Fruit fly (Drosophila melanogaster): Measurements from ENCODE around the gene CG6664.

Gene CG6664

dm6 chr3L:17015663-17016575 is at the start of gene CG6664, which contains the start of gene CG7728:
CG6664 (minus strand) TSS chr3L:17016180.
CG7728 (plus strand) TSS chr3L:17016536.
- no peak for TF ChIP-seq CG17801 (GFP tag; optimal IDR thresholded peaks at IDR 0.05; ENCODE audit: partially characterized antibody)

- TF ChIP-seq CG17801 (GFP tag; optimal IDR thresholded peaks at IDR 0.05; ENCODE audit: partially characterized antibody): peak; percentile 5
These were observed 39.5 kb upstream of the CG6664 start, which contains the start of gene CG7724 for dm6 chr3L:17055467-17055877. CG7724 (plus strand) TSS chr3L:17055613.

dm6 chr3L:17053932-17054331 is 38.0 kb upstream of the CG6664 start:
- TF ChIP-seq CG17801 (GFP tag; optimal IDR thresholded peaks at IDR 0.05; ENCODE audit: partially characterized antibody): no peak

dm6 chr3L:17052388-17052905 is 36.5 kb upstream of the CG6664 start:
- TF ChIP-seq CG17801 (GFP tag; optimal IDR thresholded peaks at IDR 0.05; ENCODE audit: partially characterized antibody): no peak

- TF ChIP-seq CG17801 (GFP tag; optimal IDR thresholded peaks at IDR 0.05; ENCODE audit: partially characterized antibody): no peak
These were observed 35.5 kb upstream of the CG6664 start for dm6 chr3L:17051472-17051871.

dm6 chr3L:17050661-17051452 is 34.9 kb upstream of the CG6664 start:
- no peak for TF ChIP-seq CG17801 (GFP tag; optimal IDR thresholded peaks at IDR 0.05; ENCODE audit: partially characterized antibody)

- TF ChIP-seq CG17801 (GFP tag; optimal IDR thresholded peaks at IDR 0.05; ENCODE audit: partially characterized antibody): peak; percentile 12
These were observed 33.9 kb upstream of the CG6664 start for dm6 chr3L:17049912-17050345.

dm6 chr3L:17049314-17049713 is 33.3 kb upstream of the CG6664 start, which contains the start of gene rogdi:
rogdi (plus strand) TSS chr3L:17049512.
- TF ChIP-seq CG17801 (GFP tag; optimal IDR thresholded peaks at IDR 0.05; ENCODE audit: partially characterized antibody): no peak

- TF ChIP-seq CG17801 (GFP tag; optimal IDR thresholded peaks at IDR 0.05; ENCODE audit: partially characterized antibody): no peak
These were observed 31.8 kb upstream of the CG6664 start for dm6 chr3L:17047811-17048239.

dm6 chr3L:17045431-17046238 is 29.7 kb upstream of the CG6664 start, which contains the start of gene TpnC73F:
TpnC73F (plus strand) TSS chr3L:17046063.
- TF ChIP-seq CG17801 (GFP tag; optimal IDR thresholded peaks at IDR 0.05; ENCODE audit: partially characterized antibody): no peak

- TF ChIP-seq CG17801 (GFP tag; optimal IDR thresholded peaks at IDR 0.05; ENCODE audit: partially characterized antibody): peak; percentile 2
These were observed 28.8 kb upstream of the CG6664 start, which contains the start of gene Pop5 for dm6 chr3L:17044799-17045198. Pop5 (minus strand) TSS chr3L:17045038.

- TF ChIP-seq CG17801 (GFP tag; optimal IDR thresholded peaks at IDR 0.05; ENCODE audit: partially characterized antibody): peak; percentile 38
These were observed 26.4 kb upstream of the CG6664 start, which contains the start of the genes scaf6 and Papst2 for dm6 chr3L:17042297-17042921. scaf6 (minus strand) TSS chr3L:17042574. Papst2 (plus strand) TSS chr3L:17042797.

dm6 chr3L:17035492-17035891 is 19.5 kb upstream of the CG6664 start, which contains the start of gene beg:
beg (plus strand) TSS chr3L:17035668.
- no peak for TF ChIP-seq CG17801 (GFP tag; optimal IDR thresholded peaks at IDR 0.05; ENCODE audit: partially characterized antibody)

- TF ChIP-seq CG17801 (GFP tag; optimal IDR thresholded peaks at IDR 0.05; ENCODE audit: partially characterized antibody): no peak
These were observed 17.3 kb upstream of the CG6664 start for dm6 chr3L:17033309-17033708.

Data from ovary, adult (tissue).